Fruit fly (Drosophila melanogaster): ENCODE results near the gene nkd.

The nkd gene

DNA sequence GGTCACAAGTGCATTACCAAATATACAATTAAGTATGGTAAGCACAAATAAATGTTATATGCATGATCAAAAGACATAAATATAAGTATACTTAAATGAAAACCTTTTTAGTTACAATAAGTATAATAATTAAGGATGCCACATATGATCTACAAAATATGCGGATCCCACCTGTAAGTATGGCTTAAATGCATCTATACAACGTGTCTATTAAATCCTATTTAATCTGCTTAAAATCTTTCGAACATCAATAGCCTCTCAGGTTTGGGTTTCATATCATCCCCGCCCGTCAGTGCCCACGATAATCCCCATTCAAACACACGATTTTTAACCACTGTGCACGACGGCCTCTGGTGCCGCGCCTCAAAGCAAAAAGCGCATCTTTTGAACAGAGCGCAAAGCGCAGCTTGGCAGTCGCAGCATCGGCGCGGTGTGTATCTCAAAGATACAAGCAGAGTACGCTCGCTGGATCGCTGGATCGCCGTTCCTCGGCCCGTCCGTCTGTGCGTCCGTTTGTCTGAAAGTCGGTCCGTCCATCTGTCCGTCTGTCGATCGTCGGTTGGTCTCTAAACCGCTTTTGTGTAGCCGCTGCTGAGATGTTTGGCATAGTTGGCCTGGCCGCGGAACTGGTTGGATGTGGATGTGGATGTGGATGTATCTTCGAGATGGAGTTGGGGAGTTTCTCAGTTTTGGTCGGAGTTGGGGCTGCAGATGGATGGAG is 3.4 kb downstream of the nkd start (continued):
- TF ChIP-seq ro (GFP tag; IDR thresholded peaks at IDR 0.05) (no peak), oc (tag; optimal IDR thresholded peaks at IDR 0.05) (peak; percentile 97), CG7987 (GFP tag; optimal IDR thresholded peaks at IDR 0.05) (no peak), dmrt99B (tag; optimal IDR thresholded peaks at IDR 0.05) (peak; percentile 60), Awh (GFP tag; IDR thresholded peaks at IDR 0.05) (peak; percentile 26; the same call in 1 of the 2 replicates), sens (GFP tag) (peak; percentile 83), bcd (GFP tag; optimal IDR thresholded peaks at IDR 0.05) (peak; percentile 22), B-H2 (GFP tag; optimal IDR thresholded peaks at IDR 0.05) (no peak), inv (GFP tag; IDR thresholded peaks at IDR 0.05; ENCODE audit: partially characterized antibody) (no peak), CG4328 (GFP tag; optimal IDR thresholded peaks at IDR 0.05) (no peak), schlank (tag; optimal IDR thresholded peaks at IDR 0.05) (no peak), pzg (GFP tag; optimal IDR thresholded peaks at IDR 0.05) (no peak), CG4730 (GFP tag; IDR thresholded peaks at IDR 0.05) (no peak), dati (GFP tag; IDR thresholded peaks at IDR 0.05) (no peak), zen (tag; optimal IDR thresholded peaks at IDR 0.05) (no peak), Deaf1 (tag; optimal IDR thresholded peaks at IDR 0.05) (no peak), MBD-R2 (GFP tag; IDR thresholded peaks at IDR 0.05) (no peak), CG4424 (GFP tag; optimal IDR thresholded peaks at IDR 0.05) (peak; percentile 31), prd (optimal IDR thresholded peaks at IDR 0.05) (no peak), prd (GFP tag; IDR thresholded peaks at IDR 0.05) (peak; percentile 17; the same call in 1 of the 3 replicates), da (GFP tag; optimal IDR thresholded peaks at IDR 0.05) (no peak), sisA (GFP tag; IDR thresholded peaks at IDR 0.05) (peak; percentile 18; the same call in 1 of the 2 replicates), gsb-n (tag; optimal IDR thresholded peaks at IDR 0.05) (peak; percentile 42), CG18262 (tag; optimal IDR thresholded peaks at IDR 0.05) (peak; percentile 62), CG12942 (GFP tag; optimal IDR thresholded peaks at IDR 0.05) (peak; percentile 1), HmgZ (tag; optimal IDR thresholded peaks at IDR 0.05) (no peak), CG17361 (GFP tag; IDR thresholded peaks at IDR 0.05) (peak; percentile 67; the same call in 2 of the 3 replicates), CG17359 (tag; optimal IDR thresholded peaks at IDR 0.05) (peak; percentile 24), emc (GFP tag; optimal IDR thresholded peaks at IDR 0.05) (no peak), Jarid2 (GFP tag; optimal IDR thresholded peaks at IDR 0.05) (no peak), CG32767 (GFP tag; IDR thresholded peaks at IDR 0.05) (no peak), fu2 (GFP tag; optimal IDR thresholded peaks at IDR 0.05) (no peak), corto (GFP tag; optimal IDR thresholded peaks at IDR 0.05) (peak; percentile 62), CG2116 (GFP tag; optimal IDR thresholded peaks at IDR 0.05) (no peak), HLHmδ (GFP tag; optimal IDR thresholded peaks at IDR 0.05) (no peak), CG6175 (GFP tag; IDR thresholded peaks at IDR 0.05) (no peak), zfh1 (GFP tag; IDR thresholded peaks at IDR 0.05) (no peak), Dfd (GFP tag; optimal IDR thresholded peaks at IDR 0.05) (no peak), Nf-YC (tag; optimal IDR thresholded peaks at IDR 0.05) (no peak), ato (GFP tag; IDR thresholded peaks at IDR 0.05; ENCODE audit: partially characterized antibody) (no peak), Blimp-1 (GFP tag; optimal IDR thresholded peaks at IDR 0.05) (peak; percentile 19), chif (GFP tag; optimal IDR thresholded peaks at IDR 0.05) (no peak), bbx (GFP tag; IDR thresholded peaks at IDR 0.05; ENCODE audit: partially characterized antibody) (peak; percentile 29; the same call in 1 of the 2 replicates), ap (GFP tag; IDR thresholded peaks at IDR 0.05) (no peak), nau (GFP tag; optimal IDR thresholded peaks at IDR 0.05) (no peak), CG18764 (GFP tag; optimal IDR thresholded peaks at IDR 0.05) (no peak), CG4707 (GFP tag; optimal IDR thresholded peaks at IDR 0.05) (no peak), slbo (GFP tag; IDR thresholded peaks at IDR 0.05) (no peak), lola (GFP tag; optimal IDR thresholded peaks at IDR 0.05) (peak in 1 of 3 experiments; percentile 19)
